Fruit fly (Drosophila melanogaster): Measurements from ENCODE around the gene Hers.

Hers gene

dm6 chrX:19866145-19866972, at the start of gene Hers:
Hers (plus strand) TSS chrX:19866146.
- TF ChIP-seq pan (optimal IDR thresholded peaks at IDR 0.05) (no peak), EcR (GFP tag; optimal IDR thresholded peaks at IDR 0.05) (no peak), usp (GFP tag; optimal IDR thresholded peaks at IDR 0.05) (no peak), Dll (optimal IDR thresholded peaks at IDR 0.05) (peak; percentile 71), CG8478 (optimal IDR thresholded peaks at IDR 0.05) (peak; percentile 67), psq (optimal IDR thresholded peaks at IDR 0.05) (no peak)

dm6 chrX:19818617-19819016, 47.3 kb upstream of the Hers start:
- TF ChIP-seq EcR (GFP tag; optimal IDR thresholded peaks at IDR 0.05), result no peak
- no peak for TF ChIP-seq Dll (optimal IDR thresholded peaks at IDR 0.05)
- TF ChIP-seq CG8478 (optimal IDR thresholded peaks at IDR 0.05), result no peak
- TF ChIP-seq usp (GFP tag; optimal IDR thresholded peaks at IDR 0.05), result no peak
- TF ChIP-seq pan (optimal IDR thresholded peaks at IDR 0.05), result no peak
- no peak for TF ChIP-seq psq (optimal IDR thresholded peaks at IDR 0.05)

dm6 chrX:19823980-19824379, 42.0 kb upstream of the Hers start, which contains the start of gene SkpE:
SkpE (minus strand) TSS chrX:19824080.
- TF ChIP-seq pan (optimal IDR thresholded peaks at IDR 0.05) (no peak), CG8478 (optimal IDR thresholded peaks at IDR 0.05) (no peak), Dll (optimal IDR thresholded peaks at IDR 0.05) (no peak), usp (GFP tag; optimal IDR thresholded peaks at IDR 0.05) (no peak), EcR (GFP tag; optimal IDR thresholded peaks at IDR 0.05) (no peak), psq (optimal IDR thresholded peaks at IDR 0.05) (no peak)

- TF ChIP-seq CG8478 (optimal IDR thresholded peaks at IDR 0.05) (no peak), Dll (optimal IDR thresholded peaks at IDR 0.05) (no peak), EcR (GFP tag; optimal IDR thresholded peaks at IDR 0.05) (no peak), psq (optimal IDR thresholded peaks at IDR 0.05) (no peak), pan (optimal IDR thresholded peaks at IDR 0.05) (no peak), usp (GFP tag; optimal IDR thresholded peaks at IDR 0.05) (no peak)
Measured at dm6 chrX:19825191-19825590, 40.8 kb upstream of the Hers start.

dm6 chrX:19827762-19828161, 38.2 kb upstream of the Hers start:
- TF ChIP-seq Dll (optimal IDR thresholded peaks at IDR 0.05) (no peak), EcR (GFP tag; optimal IDR thresholded peaks at IDR 0.05) (no peak)

dm6 chrX:19839067-19839466, 26.9 kb upstream of the Hers start:
- TF ChIP-seq EcR (GFP tag; optimal IDR thresholded peaks at IDR 0.05), result no peak
- TF ChIP-seq usp (GFP tag; optimal IDR thresholded peaks at IDR 0.05), result no peak
- no peak for TF ChIP-seq psq (optimal IDR thresholded peaks at IDR 0.05)
- TF ChIP-seq pan (optimal IDR thresholded peaks at IDR 0.05), result no peak
- TF ChIP-seq Dll (optimal IDR thresholded peaks at IDR 0.05), result no peak
- TF ChIP-seq CG8478 (optimal IDR thresholded peaks at IDR 0.05), result no peak

- TF ChIP-seq EcR (GFP tag; optimal IDR thresholded peaks at IDR 0.05) (no peak), Dll (optimal IDR thresholded peaks at IDR 0.05) (no peak), psq (optimal IDR thresholded peaks at IDR 0.05) (no peak), usp (GFP tag; optimal IDR thresholded peaks at IDR 0.05) (no peak), pan (optimal IDR thresholded peaks at IDR 0.05) (no peak), CG8478 (optimal IDR thresholded peaks at IDR 0.05) (no peak)
Measured at dm6 chrX:19840341-19840740, 25.6 kb upstream of the Hers start.

- no peak for TF ChIP-seq usp (GFP tag; optimal IDR thresholded peaks at IDR 0.05)
- no peak for TF ChIP-seq psq (optimal IDR thresholded peaks at IDR 0.05)
- no peak for TF ChIP-seq CG8478 (optimal IDR thresholded peaks at IDR 0.05)
- TF ChIP-seq EcR (GFP tag; optimal IDR thresholded peaks at IDR 0.05), result no peak
- no peak for TF ChIP-seq Dll (optimal IDR thresholded peaks at IDR 0.05)
- no peak for TF ChIP-seq pan (optimal IDR thresholded peaks at IDR 0.05)
Measured at dm6 chrX:19842397-19843261, 23.3 kb upstream of the Hers start.

- TF ChIP-seq CG8478 (optimal IDR thresholded peaks at IDR 0.05) (no peak), psq (optimal IDR thresholded peaks at IDR 0.05) (no peak), Dll (optimal IDR thresholded peaks at IDR 0.05) (no peak), usp (GFP tag; optimal IDR thresholded peaks at IDR 0.05) (no peak), EcR (GFP tag; optimal IDR thresholded peaks at IDR 0.05) (no peak), pan (optimal IDR thresholded peaks at IDR 0.05) (no peak)
Measured at dm6 chrX:19844010-19844766, 21.8 kb upstream of the Hers start.

- TF ChIP-seq EcR (GFP tag; optimal IDR thresholded peaks at IDR 0.05), result no peak
- TF ChIP-seq CG8478 (optimal IDR thresholded peaks at IDR 0.05), result no peak
- TF ChIP-seq usp (GFP tag; optimal IDR thresholded peaks at IDR 0.05), result no peak
- no peak for TF ChIP-seq psq (optimal IDR thresholded peaks at IDR 0.05)
- no peak for TF ChIP-seq pan (optimal IDR thresholded peaks at IDR 0.05)
Measured at dm6 chrX:19845557-19846072, 20.3 kb upstream of the Hers start.

- no peak for TF ChIP-seq usp (GFP tag; optimal IDR thresholded peaks at IDR 0.05)
- TF ChIP-seq psq (optimal IDR thresholded peaks at IDR 0.05), result no peak
- no peak for TF ChIP-seq CG8478 (optimal IDR thresholded peaks at IDR 0.05)
- TF ChIP-seq Dll (optimal IDR thresholded peaks at IDR 0.05), result peak; percentile 23
Measured at dm6 chrX:19846701-19847383, 19.1 kb upstream of the Hers start.
